Worm (Caenorhabditis elegans) whole organism, L3 larva: ENCODE data around the gene mltn-13.
A peak's percentile ranks its signal among the peaks of the same experiment; 100 is the strongest.

Experiments used
- R02D3.7 ChIP-seq: fragments of 150-350 bp; optimal IDR thresholded peaks from 2 replicates; lab custom pipeline; 2014; ENCODE audit warnings: missing biosample characterization, missing genetic modification characterization
- ZK546.5 ChIP-seq: sonication (generic microtip); optimal IDR thresholded peaks from 2 replicates; lab custom pipeline; 2017; ENCODE audit warnings: missing biosample characterization, missing genetic modification characterization
- aly-2 ChIP-seq: fragments of 150-350 bp; optimal IDR thresholded peaks from 2 replicates; lab custom pipeline; 2014; ENCODE audit warnings: missing biosample characterization, missing genetic modification characterization
- ama-1 ChIP-seq: fragments of 150-350 bp; optimal IDR thresholded peaks from 2 replicates; lab custom pipeline; 2018
- ceh-16 ChIP-seq: sonication (generic microtip); optimal IDR thresholded peaks from 2 replicates; lab custom pipeline; 2017; ENCODE audit warnings: missing biosample characterization, missing genetic modification characterization
- ceh-28 ChIP-seq: fragments of 150-350 bp; optimal IDR thresholded peaks from 2 replicates; lab custom pipeline; 2014; ENCODE audit warnings: missing biosample characterization, missing genetic modification reagents, missing genetic modification characterization
- ceh-82 ChIP-seq: fragments of 150-350 bp; optimal IDR thresholded peaks from 2 replicates; lab custom pipeline; 2014; ENCODE audit warnings: missing biosample characterization, missing genetic modification characterization
- ceh-9 ChIP-seq: sonication (generic microtip); optimal IDR thresholded peaks from 2 replicates; lab custom pipeline; 2018; ENCODE audit warnings: missing biosample characterization, missing genetic modification characterization
- egl-27 ChIP-seq: sonication (generic microtip); optimal IDR thresholded peaks from 4 replicates; lab custom pipeline; 2017; ENCODE audit warnings: missing biosample characterization, missing genetic modification reagents, missing genetic modification characterization
- egl-5 ChIP-seq: fragments of 150-350 bp; optimal IDR thresholded peaks from 2 replicates; lab custom pipeline; 2017; ENCODE audit warnings: missing biosample characterization, missing genetic modification reagents, missing genetic modification characterization, inconsistent platforms
- elt-1 ChIP-seq: fragments of 150-350 bp; optimal IDR thresholded peaks from 2 replicates; lab custom pipeline; 2014; ENCODE audit warnings: missing biosample characterization, missing genetic modification characterization
- elt-2 ChIP-seq: sonication (generic microtip); optimal IDR thresholded peaks from 2 replicates; lab custom pipeline; 2016; ENCODE audit warnings: missing genetic modification reagents, mild to moderate bottlenecking, missing genetic modification characterization, missing compliant biosample characterization
- elt-3 ChIP-seq, 3 experiments: fragments of 150-350 bp in 1 of 3; sonication (generic microtip) in 2 of 3; optimal IDR thresholded peaks; 2 replicates in 2 of 3; 4 replicates in 1 of 3; lab custom pipeline; 2014 to 2017; ENCODE audit warnings: missing biosample characterization in 3 of 3, missing genetic modification characterization in 3 of 3
- eor-1 ChIP-seq, 2 experiments: fragments of 150-350 bp; optimal IDR thresholded peaks; 2 replicates each; lab custom pipeline; 2014 to 2018; ENCODE audit warnings: missing biosample characterization in 2 of 2, missing genetic modification characterization in 2 of 2
- fkh-10 ChIP-seq: sonication (generic microtip); optimal IDR thresholded peaks from 2 replicates; lab custom pipeline; 2017; ENCODE audit warnings: missing biosample characterization, missing genetic modification reagents, missing genetic modification characterization
- fkh-2 ChIP-seq: fragments of 150-350 bp; optimal IDR thresholded peaks from 2 replicates; lab custom pipeline; 2014; ENCODE audit warnings: missing biosample characterization, missing genetic modification reagents, missing genetic modification characterization
- fos-1 ChIP-seq: fragments of 150-350 bp; optimal IDR thresholded peaks from 2 replicates; lab custom pipeline; 2014; ENCODE audit warnings: missing biosample characterization, missing genetic modification characterization
- hmg-11 ChIP-seq: sonication (generic microtip); optimal IDR thresholded peaks from 2 replicates; lab custom pipeline; 2016; ENCODE audit warnings: missing genetic modification characterization, missing compliant biosample characterization
- jun-1 ChIP-seq: fragments of 150-350 bp; optimal IDR thresholded peaks from 2 replicates; lab custom pipeline; 2014; ENCODE audit warnings: missing biosample characterization, missing genetic modification reagents, missing genetic modification characterization
- lin-15B ChIP-seq: fragments of 150-350 bp; optimal IDR thresholded peaks from 2 replicates; lab custom pipeline; 2014; ENCODE audit warnings: missing biosample characterization, missing genetic modification characterization
- lin-39 ChIP-seq: fragments of 150-350 bp; optimal IDR thresholded peaks from 2 replicates; lab custom pipeline; 2018; ENCODE audit warnings: missing biosample characterization, missing genetic modification reagents, missing genetic modification characterization
- lsy-12 ChIP-seq: sonication (generic microtip); optimal IDR thresholded peaks from 2 replicates; lab custom pipeline; 2016; ENCODE audit warnings: mild to moderate bottlenecking, missing genetic modification characterization, missing compliant biosample characterization
- mdl-1 ChIP-seq: fragments of 150-350 bp; optimal IDR thresholded peaks from 2 replicates; lab custom pipeline; 2014; ENCODE audit warnings: missing biosample characterization, missing genetic modification characterization
- mml-1 ChIP-seq: fragments of 150-350 bp; sonication (generic microtip); optimal IDR thresholded peaks from 3 replicates; lab custom pipeline; 2014; ENCODE audit warnings: missing biosample characterization, missing genetic modification characterization
- nfya-1 ChIP-seq: sonication (generic microtip); optimal IDR thresholded peaks from 2 replicates; lab custom pipeline; 2017; ENCODE audit warnings: missing genetic modification characterization, mild to moderate bottlenecking, missing compliant biosample characterization, antibody characterized with exemption, moderate library complexity; ENCODE audit not compliant: insufficient read depth
- nhr-12 ChIP-seq: fragments of 150-350 bp; optimal IDR thresholded peaks from 2 replicates; lab custom pipeline; 2014; ENCODE audit warnings: missing biosample characterization, missing genetic modification characterization
- nhr-23 ChIP-seq: fragments of 150-350 bp; optimal IDR thresholded peaks from 2 replicates; lab custom pipeline; 2014; ENCODE audit warnings: missing biosample characterization, missing genetic modification reagents, missing genetic modification characterization
- nhr-237 ChIP-seq: fragments of 150-350 bp; optimal IDR thresholded peaks from 2 replicates; lab custom pipeline; 2014; ENCODE audit warnings: missing biosample characterization, missing genetic modification characterization
- nhr-25 ChIP-seq: sonication (generic microtip); optimal IDR thresholded peaks from 2 replicates; lab custom pipeline; 2017; ENCODE audit warnings: missing biosample characterization, missing genetic modification characterization
- nhr-28 ChIP-seq: fragments of 150-350 bp; optimal IDR thresholded peaks from 2 replicates; lab custom pipeline; 2014; ENCODE audit warnings: missing biosample characterization, missing genetic modification characterization
- nhr-43 ChIP-seq: sonication (generic microtip); optimal IDR thresholded peaks from 2 replicates; lab custom pipeline; 2016; ENCODE audit warnings: mild to moderate bottlenecking, missing genetic modification characterization, missing compliant biosample characterization; ENCODE audit not compliant: poor library complexity, severe bottlenecking
- nhr-67 ChIP-seq: fragments of 150-350 bp; optimal IDR thresholded peaks from 2 replicates; lab custom pipeline; 2014; ENCODE audit warnings: missing biosample characterization, missing genetic modification characterization
- nhr-77 ChIP-seq: fragments of 150-350 bp; optimal IDR thresholded peaks from 2 replicates; lab custom pipeline; 2014; ENCODE audit warnings: missing biosample characterization, missing genetic modification characterization
- pha-4 ChIP-seq: fragments of 150-350 bp; optimal IDR thresholded peaks from 2 replicates; lab custom pipeline; 2014; ENCODE audit warnings: missing biosample characterization, missing genetic modification reagents, missing genetic modification characterization
- pqm-1 ChIP-seq: fragments of 150-350 bp; optimal IDR thresholded peaks from 2 replicates; lab custom pipeline; 2017; ENCODE audit warnings: missing biosample characterization, missing genetic modification characterization, inconsistent platforms
- sea-2 ChIP-seq: fragments of 150-350 bp; sonication (generic microtip); optimal IDR thresholded peaks from 4 replicates; lab custom pipeline; 2014; ENCODE audit warnings: missing biosample characterization, missing genetic modification reagents, missing genetic modification characterization
- skn-1 ChIP-seq: fragments of 150-350 bp; optimal IDR thresholded peaks from 2 replicates; lab custom pipeline; 2014; ENCODE audit warnings: missing biosample characterization, missing genetic modification characterization
- snpc-4 ChIP-seq: fragments of 150-350 bp; optimal IDR thresholded peaks from 2 replicates; lab custom pipeline; 2014; ENCODE audit warnings: missing biosample characterization, missing genetic modification characterization
- tbx-2 ChIP-seq: sonication (generic microtip); optimal IDR thresholded peaks from 2 replicates; lab custom pipeline; 2016; ENCODE audit warnings: mild to moderate bottlenecking, missing genetic modification characterization, missing compliant biosample characterization
- unc-39 ChIP-seq: sonication (generic microtip); optimal IDR thresholded peaks from 4 replicates; lab custom pipeline; 2017; ENCODE audit warnings: missing biosample characterization, missing genetic modification characterization
- unc-62 ChIP-seq: fragments of 150-350 bp; sonication (generic microtip); optimal IDR thresholded peaks from 4 replicates; lab custom pipeline; 2014; ENCODE audit warnings: missing biosample characterization, missing genetic modification reagents, missing genetic modification characterization
- zag-1 ChIP-seq: fragments of 150-350 bp; optimal IDR thresholded peaks from 2 replicates; lab custom pipeline; 2014; ENCODE audit warnings: missing biosample characterization, missing genetic modification characterization
- ztf-11 ChIP-seq: fragments of 150-350 bp; optimal IDR thresholded peaks from 2 replicates; lab custom pipeline; 2014; ENCODE audit warnings: missing biosample characterization, missing genetic modification characterization
- ztf-4 ChIP-seq: fragments of 150-350 bp; optimal IDR thresholded peaks from 2 replicates; lab custom pipeline; 2014; ENCODE audit warnings: missing biosample characterization, missing genetic modification characterization

Gene mltn-13

DNA sequence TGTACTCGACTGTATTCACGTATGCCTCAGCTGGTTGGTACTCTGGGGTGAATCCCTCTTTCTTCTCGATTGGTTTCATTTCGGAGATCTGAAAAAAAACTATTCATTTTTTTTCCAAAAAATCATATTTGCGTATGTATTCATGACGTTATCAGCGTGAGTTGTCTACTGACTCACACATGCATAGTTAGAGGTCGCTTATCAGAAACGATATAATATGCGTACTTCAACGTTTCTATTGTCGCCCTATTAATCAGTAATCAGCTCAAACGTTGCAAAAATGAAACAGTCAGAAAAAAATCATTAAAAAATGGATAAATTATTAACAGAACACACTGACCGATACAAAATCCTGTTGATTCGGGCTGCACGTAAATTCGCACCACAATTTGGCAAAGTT is 30.3 kb upstream of the mltn-13 start:
- no peak for TF ChIP-seq lsy-12
- no peak for TF ChIP-seq unc-39 (tag; lab: Kevin White, UChicago)
- TF ChIP-seq pqm-1 (tag; lab: Kevin White, UChicago), result peak; percentile 86
- TF ChIP-seq elt-2, result peak; percentile 84
- no peak for TF ChIP-seq egl-27 (tag; lab: Kevin White, UChicago)
- no peak for TF ChIP-seq nhr-12
- no peak for TF ChIP-seq ZK546.5 (tag; lab: Kevin White, UChicago)
- TF ChIP-seq sea-2 (GFP tag; lab: Kevin White, UChicago), result no peak
- TF ChIP-seq mdl-1 (tag; lab: Kevin White, UChicago), result no peak
- TF ChIP-seq aly-2 (tag; lab: Kevin White, UChicago), result no peak
- TF ChIP-seq R02D3.7 (tag; lab: Kevin White, UChicago), result no peak
- TF ChIP-seq pha-4 (tag; lab: Kevin White, UChicago), result peak; percentile 16
- no peak for TF ChIP-seq ceh-9 (tag; lab: Kevin White, UChicago)

DNA sequence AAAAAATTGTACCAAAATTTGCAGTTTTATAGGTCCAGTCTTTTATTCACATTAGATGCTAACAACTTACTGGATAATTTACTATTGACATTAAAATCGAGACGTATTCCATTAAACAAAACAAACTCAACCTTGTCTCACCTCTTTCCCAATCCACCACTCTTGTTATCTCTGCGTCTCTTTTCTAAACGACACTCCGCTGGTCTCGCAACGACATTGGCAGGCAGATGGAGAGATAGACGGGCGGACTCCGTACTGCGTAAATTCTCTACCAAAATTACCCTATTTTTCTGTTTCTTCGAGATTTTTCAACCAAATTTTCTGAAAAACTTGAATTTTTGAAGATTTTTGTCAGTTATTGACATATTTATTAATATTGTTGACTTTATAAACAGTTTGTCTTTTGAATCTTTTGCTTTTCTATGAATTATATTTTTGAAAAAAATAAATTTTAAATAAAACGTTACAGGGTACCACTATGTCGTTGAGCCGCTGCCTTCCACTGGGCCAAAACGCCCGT is 21.2 kb upstream of the mltn-13 start, which contains the start of gene asb-2:
Gene asb-2 (plus strand): TSS at position 470 of the 520 bp plus-strand sequence.
- peak; percentile 42 for TF ChIP-seq tbx-2 (tag; lab: Kevin White, UChicago)
- peak; percentile 71 for TF ChIP-seq elt-2
- peak; percentile 78 for TF ChIP-seq lin-39 (tag; lab: Kevin White, UChicago)
- TF ChIP-seq unc-62, result no peak
- peak; percentile 90 for TF ChIP-seq snpc-4
- TF ChIP-seq pha-4 (tag; lab: Kevin White, UChicago), result peak; percentile 98
- no peak for TF ChIP-seq mdl-1 (tag; lab: Kevin White, UChicago)
- TF ChIP-seq ztf-4 (tag; lab: Kevin White, UChicago), result peak; percentile 41
- TF ChIP-seq skn-1 (tag; lab: Kevin White, UChicago), result peak; percentile 32
- TF ChIP-seq nhr-12, result no peak
- no peak for TF ChIP-seq eor-1 (tag; optimal IDR thresholded peaks at IDR 0.05; lab: Kevin White, UChicago)
- no peak for TF ChIP-seq mml-1 (tag; lab: Kevin White, UChicago)
- no peak for TF ChIP-seq ZK546.5 (tag; lab: Kevin White, UChicago)
- TF ChIP-seq nhr-67 (tag; lab: Kevin White, UChicago), result no peak
- no peak for TF ChIP-seq egl-27 (tag; lab: Kevin White, UChicago)
- TF ChIP-seq ama-1, result peak; percentile 36
- peak; percentile 63 for TF ChIP-seq jun-1 (tag; lab: Kevin White, UChicago)
- no peak for TF ChIP-seq fos-1 (tag; lab: Kevin White, UChicago)
- TF ChIP-seq egl-5 (tag; lab: Kevin White, UChicago), result peak; percentile 77
- peak; percentile 97 for TF ChIP-seq nhr-25 (tag; lab: Kevin White, UChicago)
- TF ChIP-seq fkh-2 (tag; lab: Kevin White, UChicago), result no peak
- TF ChIP-seq ceh-16 (tag; lab: Kevin White, UChicago), result no peak
- no peak for TF ChIP-seq zag-1 (tag; lab: Kevin White, UChicago)
- peak; percentile 40 for TF ChIP-seq lsy-12
- peak; percentile 73 for TF ChIP-seq hmg-11 (tag; lab: Kevin White, UChicago)
- TF ChIP-seq R02D3.7 (tag; lab: Kevin White, UChicago), result peak; percentile 75
- TF ChIP-seq ceh-9 (tag; lab: Kevin White, UChicago), result no peak
- TF ChIP-seq fkh-10, result peak; percentile 2
- TF ChIP-seq ztf-11 (tag; lab: Kevin White, UChicago), result no peak
- TF ChIP-seq ceh-82 (tag; lab: Kevin White, UChicago), result peak; percentile 34
- TF ChIP-seq lin-15B (tag; lab: Kevin White, UChicago), result peak; percentile 95
- TF ChIP-seq pqm-1 (tag; lab: Kevin White, UChicago), result peak; percentile 69
- TF ChIP-seq aly-2 (tag; lab: Kevin White, UChicago), result no peak
- TF ChIP-seq nhr-28, result no peak
- TF ChIP-seq elt-3 (tag; optimal IDR thresholded peaks at IDR 0.05; lab: Kevin White, UChicago), result peak in 1 of 3 experiments; percentile 52
- TF ChIP-seq nfya-1 (tag; lab: Kevin White, UChicago), result peak; percentile 93
- TF ChIP-seq nhr-77, result peak; percentile 69
- no peak for TF ChIP-seq nhr-237 (tag; lab: Kevin White, UChicago)
- peak; percentile 67 for TF ChIP-seq nhr-43 (tag; lab: Kevin White, UChicago)
- TF ChIP-seq nhr-23, result peak; percentile 92
- peak; percentile 55 for TF ChIP-seq elt-1 (tag; lab: Kevin White, UChicago)
- peak; percentile 33 for TF ChIP-seq ceh-28 (tag; lab: Kevin White, UChicago)
